Fruit fly (Drosophila melanogaster) whole organism, embryonic: ENCODE results near the gene sinu.

Experiments used
- Bteb2 ChIP-seq: fragments of 200-800 bp; sonication (Bioruptor generic); optimal IDR thresholded peaks from 2 replicates; lab custom pipeline; 2016; ENCODE audit warnings: missing biosample characterization, missing genetic modification characterization
- C15 ChIP-seq: fragments of 200-800 bp; sonication (Bioruptor generic); IDR thresholded peaks from 3 replicates; pipeline ENCODE4 v1.3.6; 2022; ENCODE audit warnings: missing biosample characterization, missing genetic modification characterization
- CG10543 ChIP-seq: fragments of 200-800 bp; sonication (Bioruptor generic); optimal IDR thresholded peaks from 3 replicates; lab custom pipeline; 2017; ENCODE audit warnings: missing biosample characterization, mild to moderate bottlenecking, missing genetic modification characterization, moderate library complexity
- CG11093 ChIP-seq: fragments of 200-800 bp; sonication (Bioruptor generic); IDR thresholded peaks from 3 replicates; pipeline ENCODE4 v1.3.6; 2022; ENCODE audit warnings: missing biosample characterization, missing genetic modification characterization
- CG11247 ChIP-seq: fragments of 200-800 bp; sonication (Bioruptor generic); IDR thresholded peaks from 2 replicates; pipeline ENCODE4 v1.3.6; 2022; ENCODE audit warnings: missing biosample characterization, missing genetic modification characterization
- CG11504 ChIP-seq: fragments of 200-800 bp; sonication (Bioruptor generic); optimal IDR thresholded peaks from 3 replicates; lab custom pipeline; 2019; ENCODE audit warnings: missing biosample characterization, mild to moderate bottlenecking, missing genetic modification characterization, moderate library complexity
- CG11560 ChIP-seq: fragments of 200-800 bp; sonication (Bioruptor generic); IDR thresholded peaks from 3 replicates; pipeline ENCODE4 v1.3.6; 2022; ENCODE audit warnings: missing biosample characterization, missing genetic modification characterization
- CG11696 ChIP-seq: fragments of 200-800 bp; sonication (Bioruptor generic); IDR thresholded peaks from 2 replicates; pipeline ENCODE4 v1.3.6; 2022; ENCODE audit warnings: missing biosample characterization, missing genetic modification characterization
- CG13287 ChIP-seq: fragments of 200-800 bp; sonication (Bioruptor generic); IDR thresholded peaks from 2 replicates; pipeline ENCODE4 v1.3.6; 2022; ENCODE audit warnings: missing biosample characterization, missing genetic modification characterization; ENCODE audit not compliant: partially characterized antibody
- CG14441 ChIP-seq: fragments of 200-800 bp; sonication (Bioruptor generic); IDR thresholded peaks from 2 replicates; pipeline ENCODE4 v1.3.6; 2022; ENCODE audit warnings: missing biosample characterization, missing genetic modification characterization
- CG15073 ChIP-seq: fragments of 200-800 bp; sonication (Bioruptor generic); optimal IDR thresholded peaks from 2 replicates; lab custom pipeline; 2016; ENCODE audit warnings: missing biosample characterization, missing genetic modification characterization
- CG15601 ChIP-seq: fragments of 200-800 bp; sonication (Bioruptor generic); optimal IDR thresholded peaks from 3 replicates; lab custom pipeline; 2019; ENCODE audit warnings: missing biosample characterization, mild to moderate bottlenecking, missing genetic modification characterization, moderate library complexity
- CG17328 ChIP-seq: fragments of 200-800 bp; sonication (Bioruptor generic); IDR thresholded peaks from 2 replicates; pipeline ENCODE4 v1.3.6; 2022; ENCODE audit warnings: missing biosample characterization, missing genetic modification characterization
- CG18764 ChIP-seq: fragments of 200-800 bp; sonication (Bioruptor generic); optimal IDR thresholded peaks from 3 replicates; lab custom pipeline; 2016; ENCODE audit warnings: missing biosample characterization, missing genetic modification characterization
- CG2889 ChIP-seq: fragments of 200-800 bp; sonication (Bioruptor generic); IDR thresholded peaks from 3 replicates; pipeline ENCODE4 v1.3.6; 2022; ENCODE audit warnings: missing biosample characterization, missing genetic modification characterization
- CG30403 ChIP-seq: fragments of 200-800 bp; sonication (Bioruptor generic); optimal IDR thresholded peaks from 3 replicates; lab custom pipeline; 2016; ENCODE audit warnings: missing biosample characterization, missing genetic modification characterization
- CG32532 ChIP-seq: fragments of 200-800 bp; sonication (Bioruptor generic); IDR thresholded peaks from 2 replicates; pipeline ENCODE4 v1.3.6; 2022; ENCODE audit warnings: missing biosample characterization, missing genetic modification characterization
- CG43689 ChIP-seq: fragments of 200-800 bp; sonication (Bioruptor generic); IDR thresholded peaks from 2 replicates; pipeline ENCODE4 v1.3.6; 2022; ENCODE audit warnings: missing biosample characterization, missing genetic modification characterization
- CG4707 ChIP-seq: fragments of 200-800 bp; sonication (Bioruptor generic); optimal IDR thresholded peaks from 2 replicates; lab custom pipeline; 2018; ENCODE audit warnings: missing biosample characterization, mild to moderate bottlenecking, missing genetic modification characterization, moderate library complexity
- CG5953 ChIP-seq: fragments of 200-800 bp; sonication (Bioruptor generic); IDR thresholded peaks from 2 replicates; pipeline ENCODE4 v1.3.6; 2022; ENCODE audit warnings: missing biosample characterization, missing genetic modification characterization
- CG7987 ChIP-seq: fragments of 200-800 bp; sonication (Bioruptor generic); optimal IDR thresholded peaks from 2 replicates; lab custom pipeline; 2018; ENCODE audit warnings: missing biosample characterization, mild to moderate bottlenecking, missing genetic modification characterization, moderate library complexity
- Dek ChIP-seq: fragments of 200-800 bp; sonication (Bioruptor generic); optimal IDR thresholded peaks from 3 replicates; lab custom pipeline; 2019; ENCODE audit warnings: missing biosample characterization, mild to moderate bottlenecking, missing genetic modification characterization, moderate library complexity
- Fer3 ChIP-seq: fragments of 200-800 bp; sonication (Bioruptor generic); optimal IDR thresholded peaks from 2 replicates; lab custom pipeline; 2018; ENCODE audit warnings: missing biosample characterization, mild to moderate bottlenecking, missing genetic modification characterization, moderate library complexity
- H15 ChIP-seq: fragments of 200-800 bp; sonication (Bioruptor generic); IDR thresholded peaks from 3 replicates; pipeline ENCODE4 v1.3.6; 2022; ENCODE audit warnings: missing biosample characterization, missing genetic modification characterization
- HHEX ChIP-seq: fragments of 200-800 bp; sonication (Bioruptor generic); optimal IDR thresholded peaks from 3 replicates; lab custom pipeline; 2017; ENCODE audit warnings: missing biosample characterization, mild to moderate bottlenecking, missing genetic modification characterization, missing genetic modification reagents
- Hr39 ChIP-seq: fragments of >200 bp; optimal IDR thresholded peaks from 2 replicates; lab custom pipeline; 2017
- Hsf ChIP-seq: fragments of 200-800 bp; sonication (Bioruptor generic); optimal IDR thresholded peaks from 3 replicates; lab custom pipeline; 2016; ENCODE audit warnings: missing biosample characterization, missing genetic modification characterization
- Med ChIP-seq: fragments of 200-800 bp; sonication (Bioruptor generic); peaks from one replicate; lab custom pipeline; 2016; ENCODE audit warnings: missing biosample characterization, missing genetic modification characterization, mild to moderate bottlenecking, inconsistent platforms, moderate library complexity
- Mrtf ChIP-seq: fragments of 200-800 bp; sonication (Bioruptor generic); IDR thresholded peaks from 3 replicates; pipeline ENCODE4 v1.3.6; 2022; ENCODE audit warnings: missing biosample characterization, missing genetic modification characterization
- NFAT ChIP-seq: fragments of 200-800 bp; sonication (Bioruptor generic); IDR thresholded peaks from 2 replicates; pipeline ENCODE4 v1.3.6; 2022; ENCODE audit warnings: missing biosample characterization, missing genetic modification characterization
- Spps ChIP-seq: fragments of 200-800 bp; sonication (Bioruptor generic); optimal IDR thresholded peaks from 2 replicates; lab custom pipeline; 2018; ENCODE audit warnings: missing biosample characterization, mild to moderate bottlenecking, missing genetic modification characterization
- Sry-δ ChIP-seq: fragments of 200-800 bp; sonication (Bioruptor generic); optimal IDR thresholded peaks from 2 replicates; lab custom pipeline; 2016; ENCODE audit warnings: missing biosample characterization, missing genetic modification characterization
- Usf ChIP-seq: fragments of 200-800 bp; sonication (Bioruptor generic); optimal IDR thresholded peaks from 2 replicates; lab custom pipeline; 2017; ENCODE audit warnings: missing genotype, missing biosample characterization, missing genetic modification characterization
- bab2 ChIP-seq: fragments of 200-800 bp; sonication (Bioruptor generic); optimal IDR thresholded peaks from 2 replicates; lab custom pipeline; 2016; ENCODE audit warnings: missing biosample characterization, missing genetic modification characterization
- chinmo ChIP-seq: fragments of 200-800 bp; sonication (Bioruptor generic); IDR thresholded peaks from 4 replicates; pipeline ENCODE4 v1.3.6; 2022; ENCODE audit warnings: missing biosample characterization, missing genetic modification characterization; ENCODE audit not compliant: partially characterized antibody
- chn ChIP-seq: fragments of 200-800 bp; sonication (Bioruptor generic); optimal IDR thresholded peaks from 2 replicates; lab custom pipeline; 2016; ENCODE audit warnings: missing biosample characterization, missing genetic modification characterization
- cwo ChIP-seq: fragments of 200-800 bp; sonication (Bioruptor generic); optimal IDR thresholded peaks from 3 replicates; lab custom pipeline; 2017; ENCODE audit warnings: missing biosample characterization, missing genetic modification characterization, mild to moderate bottlenecking, moderate library complexity, missing genetic modification reagents
- ems ChIP-seq: fragments of 200-800 bp; sonication (Bioruptor generic); optimal IDR thresholded peaks from 3 replicates; lab custom pipeline; 2016; ENCODE audit warnings: missing biosample characterization, missing genetic modification characterization
- grau ChIP-seq: fragments of 200-800 bp; optimal IDR thresholded peaks from 3 replicates; lab custom pipeline; 2019; ENCODE audit warnings: missing biosample characterization, mild to moderate bottlenecking, missing genetic modification characterization, moderate library complexity
- jigr1 ChIP-seq: fragments of 200-800 bp; sonication (Bioruptor generic); IDR thresholded peaks from 3 replicates; pipeline ENCODE4 v1.3.6; 2022; ENCODE audit warnings: missing biosample characterization, missing genetic modification characterization
- mam ChIP-seq: fragments of 200-800 bp; sonication (Bioruptor generic); optimal IDR thresholded peaks from 3 replicates; lab custom pipeline; 2016; ENCODE audit warnings: missing biosample characterization, missing genetic modification characterization
- otp ChIP-seq: fragments of 200-800 bp; sonication (Bioruptor generic); IDR thresholded peaks from 3 replicates; pipeline ENCODE4, ENCODE4 v1.3.6; 2022; ENCODE audit warnings: missing biosample characterization, missing genetic modification characterization
- p53 ChIP-seq: fragments of 200-800 bp; sonication (Bioruptor generic); optimal IDR thresholded peaks from 2 replicates; lab custom pipeline; 2016; ENCODE audit warnings: missing biosample characterization, missing genetic modification characterization
- pfk ChIP-seq: fragments of 200-800 bp; sonication (Bioruptor generic); optimal IDR thresholded peaks from 2 replicates; lab custom pipeline; 2018; ENCODE audit warnings: missing biosample characterization, mild to moderate bottlenecking, missing genetic modification characterization, moderate library complexity
- prd ChIP-seq, 3 experiments: fragments of >200 bp in 2 of 3; fragments of 200-800 bp in 1 of 3; sonication (Bioruptor generic) in 1 of 3; optimal IDR thresholded peaks in 2 of 3; IDR thresholded peaks in 1 of 3; 2 replicates in 2 of 3; 3 replicates in 1 of 3; pipeline versions ENCODE4 v1.3.6 to Lab custom; 2017 to 2022; ENCODE audit warnings: missing biosample characterization in 1 of 3, missing genetic modification characterization in 1 of 3
- pros ChIP-seq: fragments of 200-800 bp; sonication (Bioruptor generic); optimal IDR thresholded peaks from 3 replicates; lab custom pipeline; 2019; ENCODE audit warnings: missing biosample characterization, mild to moderate bottlenecking, missing genetic modification characterization, moderate library complexity
- sens ChIP-seq: fragments of 200-800 bp; sonication (Bioruptor generic); peaks from one replicate; lab custom pipeline; 2016; ENCODE audit warnings: missing biosample characterization, missing genetic modification characterization
- sisA ChIP-seq: fragments of 200-800 bp; sonication (Bioruptor generic); IDR thresholded peaks from 2 replicates; pipeline ENCODE4 v1.3.6; 2022; ENCODE audit warnings: missing biosample characterization, missing genetic modification characterization
- slbo ChIP-seq: fragments of 200-800 bp; sonication (Bioruptor generic); IDR thresholded peaks from 2 replicates; pipeline ENCODE4 v1.3.6; 2022; ENCODE audit warnings: missing biosample characterization, missing genetic modification characterization
- sob ChIP-seq: fragments of 200-800 bp; sonication (Bioruptor generic); IDR thresholded peaks from 2 replicates; pipeline ENCODE4 v1.3.6; 2022; ENCODE audit warnings: missing biosample characterization, missing genetic modification characterization
- sqz ChIP-seq: fragments of 200-800 bp; sonication (Bioruptor generic); optimal IDR thresholded peaks from 3 replicates; lab custom pipeline; 2018; ENCODE audit warnings: missing biosample characterization, mild to moderate bottlenecking, missing genetic modification characterization
- zen ChIP-seq: fragments of 200-800 bp; sonication (Bioruptor generic); optimal IDR thresholded peaks from 3 replicates; lab custom pipeline; 2018; ENCODE audit warnings: missing biosample characterization, mild to moderate bottlenecking, missing genetic modification characterization, moderate library complexity

The sinu gene

dm6 chr3L:5581542-5581941 lies 20.1 kb upstream of the sinu start:
- TF ChIP-seq CG17328 (GFP tag; lab: Robert Waterston, UW) (0 out of 2 replicates have a peak, but pooled peaks have one; percentile 25), CG14441 (0 out of 2 replicates have a peak, but pooled peaks have one; percentile 9), prd (optimal IDR thresholded peaks at IDR 0.05; lab: Kevin White, UChicago) (no peak), prd (GFP tag; IDR thresholded peaks at IDR 0.05; lab: Robert Waterston, UW) (0 out of 3 replicates have a peak, but pooled peaks have one; percentile 9), Sry-δ (GFP tag; lab: Kevin White, UChicago) (no peak), Fer3 (tag; lab: Kevin White, UChicago) (no peak), sisA (GFP tag; lab: Robert Waterston, UW) (no peak), p53 (GFP tag; lab: Kevin White, UChicago) (no peak), Dek (tag; lab: Kevin White, UChicago) (no peak), CG13287 (GFP tag; lab: Robert Waterston, UW) (no peak), sens (peak; percentile 33), CG4707 (no peak), Usf (GFP tag; lab: Kevin White, UChicago) (no peak), pros (GFP tag; lab: Kevin White, UChicago) (no peak), pfk (no peak), CG15073 (no peak), CG11504 (tag; lab: Kevin White, UChicago) (no peak), CG11560 (tag; lab: Robert Waterston, UW) (no peak), otp (0 out of 3 replicates have a peak, but pooled peaks have one; percentile 55), Hr39 (lab: Kevin White, UChicago) (no peak), zen (tag; lab: Kevin White, UChicago) (no peak), Mrtf (GFP tag; lab: Robert Waterston, UW) (no peak), CG18764 (GFP tag; lab: Kevin White, UChicago) (no peak), CG11093 (no peak), CG11696 (GFP tag; lab: Robert Waterston, UW) (no peak), chn (no peak), sqz (GFP tag; lab: Kevin White, UChicago) (peak; percentile 7), bab2 (GFP tag; lab: Kevin White, UChicago) (no peak), Med (GFP tag; lab: Kevin White, UChicago) (peak; percentile 74), Bteb2 (GFP tag; lab: Kevin White, UChicago) (no peak), H15 (GFP tag; lab: Robert Waterston, UW) (no peak), CG43689 (GFP tag; lab: Robert Waterston, UW) (no peak), CG32532 (GFP tag; lab: Robert Waterston, UW) (no peak), Spps (no peak), mam (no peak), CG10543 (GFP tag; lab: Kevin White, UChicago) (no peak), jigr1 (GFP tag; lab: Robert Waterston, UW) (no peak), Hsf (GFP tag; lab: Kevin White, UChicago) (no peak), CG5953 (GFP tag; lab: Robert Waterston, UW) (no peak), CG11247 (GFP tag; lab: Robert Waterston, UW) (0 out of 2 replicates have a peak, but pooled peaks have one; percentile 23), CG15601 (tag; lab: Kevin White, UChicago) (no peak)

DNA sequence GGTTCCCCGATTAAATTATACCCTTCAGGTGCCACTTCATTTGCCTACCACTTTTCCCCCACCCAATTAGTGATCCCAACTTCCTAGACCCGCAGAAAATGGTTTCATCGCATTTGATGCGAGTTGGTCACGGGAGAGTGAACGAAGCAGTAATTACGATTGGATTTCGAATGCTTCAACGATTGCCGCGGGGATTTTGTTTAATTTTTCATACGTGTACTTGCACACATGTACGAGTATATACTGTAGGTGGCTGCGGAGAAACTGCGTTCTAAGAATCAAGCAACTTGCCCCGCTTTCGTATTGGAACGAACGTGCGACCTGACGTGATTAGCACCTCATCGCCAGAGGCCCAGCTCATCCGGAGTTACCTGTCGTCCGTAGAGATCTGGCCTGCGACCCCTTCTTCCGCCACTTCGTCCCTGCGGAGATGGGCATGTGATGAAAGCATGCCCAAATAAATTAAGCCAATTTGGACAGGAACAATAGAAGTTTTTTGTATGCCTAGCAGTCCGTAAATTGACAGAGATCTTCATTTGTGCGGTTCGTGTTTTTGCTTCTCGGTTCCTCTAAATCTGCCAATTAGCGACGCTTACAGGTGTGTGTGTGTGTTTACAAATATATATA lies 19.2 kb upstream of the sinu start:
- TF ChIP-seq CG7987 (GFP tag; lab: Kevin White, UChicago) = peak; percentile 2
- peak; percentile 62 for TF ChIP-seq grau
- TF ChIP-seq chinmo = 0 out of 4 replicates have a peak, but pooled peaks have one; percentile 32
- no peak for TF ChIP-seq CG30403
- no peak for TF ChIP-seq CG2889 (GFP tag; lab: Robert Waterston, UW)
- 0 out of 2 replicates have a peak, but pooled peaks have one; percentile 12 for TF ChIP-seq slbo (GFP tag; lab: Robert Waterston, UW)
- TF ChIP-seq HHEX (GFP tag; lab: Kevin White, UChicago) = no peak
- TF ChIP-seq ems (GFP tag; lab: Kevin White, UChicago) = no peak
- TF ChIP-seq cwo (GFP tag; lab: Kevin White, UChicago) = peak; percentile 51
- TF ChIP-seq otp = peak; percentile 61; the same call in 2 of the 3 replicates
- no peak for TF ChIP-seq NFAT (GFP tag; lab: Robert Waterston, UW)
- TF ChIP-seq sob (GFP tag; lab: Robert Waterston, UW) = 0 out of 2 replicates have a peak, but pooled peaks have one; percentile 23
- TF ChIP-seq C15 = no peak
